Fruit fly (Drosophila melanogaster) whole organism, prepupa: Measurements from ENCODE around the gene CG7294.

ENCODE experiments used
- Blimp-1 ChIP-seq: fragments of 200-800 bp; sonication (Bioruptor generic); optimal IDR thresholded peaks from 3 replicates; lab custom pipeline; 2017; ENCODE audit warnings: missing biosample characterization, missing genetic modification characterization, mild to moderate bottlenecking, moderate library complexity, missing genetic modification reagents
- CG10669 ChIP-seq: fragments of 200-800 bp; sonication (Bioruptor generic); optimal IDR thresholded peaks from 3 replicates; lab custom pipeline; 2018; ENCODE audit warnings: missing biosample characterization, mild to moderate bottlenecking, missing genetic modification characterization, moderate library complexity
- CG11902 ChIP-seq: fragments of 200-800 bp; sonication (Bioruptor generic); optimal IDR thresholded peaks from 3 replicates; lab custom pipeline; 2016; ENCODE audit warnings: missing biosample characterization, missing genetic modification characterization
- CG16779 ChIP-seq: fragments of 200-800 bp; sonication (Bioruptor generic); optimal IDR thresholded peaks from 3 replicates; lab custom pipeline; 2017; ENCODE audit warnings: missing biosample characterization, mild to moderate bottlenecking, missing genetic modification characterization
- CG31627 ChIP-seq: fragments of 200-800 bp; sonication (Bioruptor generic); optimal IDR thresholded peaks from 3 replicates; lab custom pipeline; 2016; ENCODE audit warnings: missing biosample characterization, missing genetic modification characterization
- CG4318 ChIP-seq: fragments of 200-800 bp; sonication (Bioruptor generic); optimal IDR thresholded peaks from 3 replicates; lab custom pipeline; 2017; ENCODE audit warnings: missing biosample characterization, mild to moderate bottlenecking, missing genetic modification characterization
- Eip93F ChIP-seq: fragments of 200-800 bp; sonication (Bioruptor generic); optimal IDR thresholded peaks from 2 replicates; lab custom pipeline; 2016; ENCODE audit warnings: missing biosample characterization, mild to moderate bottlenecking, missing genetic modification characterization
- Ets96B ChIP-seq: fragments of 200-800 bp; optimal IDR thresholded peaks from 2 replicates; lab custom pipeline; 2019; ENCODE audit warnings: missing biosample characterization, mild to moderate bottlenecking, missing genetic modification characterization, moderate library complexity
- Smox ChIP-seq: fragments of 200-800 bp; sonication (Bioruptor generic); optimal IDR thresholded peaks from 3 replicates; lab custom pipeline; 2016; ENCODE audit warnings: missing biosample characterization, missing genetic modification characterization
- cyc ChIP-seq: fragments of 200-800 bp; sonication (Bioruptor generic); optimal IDR thresholded peaks from 3 replicates; lab custom pipeline; 2016; ENCODE audit warnings: missing biosample characterization, missing genetic modification characterization
- dac ChIP-seq: fragments of 200-800 bp; sonication (Bioruptor generic); optimal IDR thresholded peaks from 2 replicates; lab custom pipeline; 2017; ENCODE audit warnings: missing biosample characterization, mild to moderate bottlenecking, missing genetic modification characterization
- lz ChIP-seq: fragments of 200-800 bp; sonication (Bioruptor generic); optimal IDR thresholded peaks from 3 replicates; lab custom pipeline; 2016; ENCODE audit warnings: missing biosample characterization, missing genetic modification characterization
- spab ChIP-seq: fragments of 200-800 bp; sonication (Bioruptor generic); optimal IDR thresholded peaks from 2 replicates; lab custom pipeline; 2017; ENCODE audit warnings: missing biosample characterization, mild to moderate bottlenecking, missing genetic modification characterization, missing genetic modification reagents
- svp ChIP-seq: fragments of 200-800 bp; sonication (Bioruptor generic); peaks from one replicate; lab custom pipeline; 2016; ENCODE audit warnings: missing biosample characterization, missing genetic modification characterization

DNA sequence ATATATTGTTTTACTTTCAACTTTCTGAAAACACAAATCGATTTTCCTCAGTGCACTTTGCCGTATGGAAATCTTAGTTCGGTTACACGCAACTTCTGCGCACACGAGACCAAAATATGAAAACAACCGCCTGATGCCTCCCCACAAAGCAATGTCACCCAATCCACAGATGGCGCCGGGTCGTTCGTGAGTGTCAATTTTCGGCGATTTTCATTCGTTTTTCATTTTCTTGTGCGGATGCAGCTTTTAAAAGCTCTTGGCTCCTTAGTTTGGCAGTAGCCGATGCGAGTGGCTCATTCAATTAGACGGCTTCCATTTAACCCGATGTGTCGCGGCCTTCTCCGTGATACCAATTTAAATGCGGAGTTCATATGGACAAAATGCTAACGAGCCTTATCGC is 34.8 kb upstream of the CG7294 start, which contains the start of gene CG6431:
- TF ChIP-seq CG16779 (tag; lab: Kevin White, UChicago) (no peak), CG31627 (GFP tag; lab: Kevin White, UChicago) (no peak), CG4318 (GFP tag; lab: Kevin White, UChicago) (no peak), lz (GFP tag; lab: Kevin White, UChicago) (no peak), Ets96B (no peak), spab (GFP tag; lab: Kevin White, UChicago) (no peak), CG10669 (GFP tag; lab: Kevin White, UChicago) (no peak), Blimp-1 (GFP tag; lab: Kevin White, UChicago) (no peak), svp (GFP tag; lab: Kevin White, UChicago) (no peak), CG11902 (GFP tag; lab: Kevin White, UChicago) (no peak), dac (GFP tag; lab: Kevin White, UChicago) (no peak), Smox (no peak), Eip93F (GFP tag; lab: Kevin White, UChicago) (no peak), cyc (GFP tag; lab: Kevin White, UChicago) (no peak)
